Fruit fly (Drosophila melanogaster): Measurements from ENCODE around the gene CG4686.

The CG4686 gene

DNA sequence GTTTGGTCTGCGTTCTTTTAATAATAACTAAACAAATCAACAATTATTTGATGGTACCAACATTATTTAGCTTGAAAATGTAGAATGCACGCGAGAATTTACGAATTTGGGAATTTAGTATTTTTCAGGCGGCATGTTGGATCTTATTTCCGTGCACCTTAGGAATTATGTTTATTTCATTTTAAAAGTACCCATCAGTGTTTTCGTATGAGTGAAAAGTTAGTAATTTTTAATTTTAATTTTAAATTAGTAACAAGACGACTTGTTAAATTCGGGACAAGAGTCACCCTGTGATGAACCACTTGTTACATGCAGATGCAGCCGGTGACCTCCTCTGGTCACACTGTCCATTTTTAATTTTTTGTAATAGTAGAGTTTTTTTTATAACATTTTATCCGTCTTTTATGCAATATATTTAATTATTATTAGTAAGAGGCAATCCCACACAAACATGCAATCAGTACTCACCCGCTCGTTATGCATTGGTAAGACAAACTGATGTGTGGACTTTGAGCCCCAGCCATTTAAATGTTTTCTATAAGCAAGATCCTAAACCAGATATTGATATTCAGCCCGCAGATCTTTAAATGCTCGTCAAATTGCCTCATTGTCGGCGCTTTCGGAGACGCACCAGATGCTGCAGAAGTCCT, 13.3 kb downstream of the CG4686 start, which contains the start of the genes CG17186 and Arc42:
CG17186 (minus strand) TSS at position 88 of the 650 bp plus-strand sequence.
Arc42 (plus strand) TSS at position 311 of the 650 bp plus-strand sequence.
- peak; percentile 3 for TF ChIP-seq az2 (GFP tag; optimal IDR thresholded peaks at IDR 0.05)
- TF ChIP-seq CHES-1-like (GFP tag; optimal IDR thresholded peaks at IDR 0.05): peak; percentile 17
- peak; percentile 96 for TF ChIP-seq nom (GFP tag; optimal IDR thresholded peaks at IDR 0.05)
- peak; percentile 10 for TF ChIP-seq CG7928 (GFP tag; optimal IDR thresholded peaks at IDR 0.05)
- peak; percentile 8 for TF ChIP-seq Myb (GFP tag; optimal IDR thresholded peaks at IDR 0.05)
- TF ChIP-seq dan (GFP tag; IDR thresholded peaks at IDR 0.05): no peak
- TF ChIP-seq CG17186 (GFP tag; optimal IDR thresholded peaks at IDR 0.05): peak; percentile 61
- TF ChIP-seq CG17361 (GFP tag; IDR thresholded peaks at IDR 0.05): peak; percentile 31; the same call in 1 of the 3 replicates
- no peak for TF ChIP-seq hkb (optimal IDR thresholded peaks at IDR 0.05)
- TF ChIP-seq hkb (GFP tag; IDR thresholded peaks at IDR 0.05): no peak
- peak; percentile 20 for TF ChIP-seq CG2678 (tag; optimal IDR thresholded peaks at IDR 0.05)
- TF ChIP-seq B-H2 (GFP tag; optimal IDR thresholded peaks at IDR 0.05): peak; percentile 16
- TF ChIP-seq CG10462 (GFP tag; optimal IDR thresholded peaks at IDR 0.05): peak; percentile 1
- TF ChIP-seq CG9797 (GFP tag; optimal IDR thresholded peaks at IDR 0.05): peak; percentile 84
- peak; percentile 19 for TF ChIP-seq Nf-YC (tag; optimal IDR thresholded peaks at IDR 0.05)
- TF ChIP-seq Bteb2 (GFP tag; optimal IDR thresholded peaks at IDR 0.05): peak; percentile 4
- TF ChIP-seq dmrt11E (tag; optimal IDR thresholded peaks at IDR 0.05): peak; percentile 18
- no peak for TF ChIP-seq Oli (tag; optimal IDR thresholded peaks at IDR 0.05)
- peak in 1 of 3 experiments; percentile 24 for TF ChIP-seq Stat92E (GFP tag; optimal IDR thresholded peaks at IDR 0.05)
- no peak for TF ChIP-seq CG6683 (GFP tag; optimal IDR thresholded peaks at IDR 0.05)
- peak; percentile 98 for TF ChIP-seq scrt (GFP tag; optimal IDR thresholded peaks at IDR 0.05)
- peak; percentile 19 for TF ChIP-seq CG18262 (tag; optimal IDR thresholded peaks at IDR 0.05)
- no peak for TF ChIP-seq CG32767 (GFP tag; IDR thresholded peaks at IDR 0.05)
- TF ChIP-seq Dp (GFP tag; optimal IDR thresholded peaks at IDR 0.05): peak; percentile 76
- peak; percentile 80; the same call in 1 of the 2 replicates for TF ChIP-seq E2f2 (GFP tag; IDR thresholded peaks at IDR 0.05)
- peak; percentile 6 for TF ChIP-seq unpg (GFP tag; optimal IDR thresholded peaks at IDR 0.05)
- TF ChIP-seq CG12391 (tag; optimal IDR thresholded peaks at IDR 0.05): peak; percentile 47
- peak; percentile 27 for TF ChIP-seq CG4424 (GFP tag; optimal IDR thresholded peaks at IDR 0.05)
- TF ChIP-seq Dip3 (GFP tag; optimal IDR thresholded peaks at IDR 0.05): peak; percentile 11
- TF ChIP-seq Side (GFP tag; optimal IDR thresholded peaks at IDR 0.05): no peak
- TF ChIP-seq sqz (GFP tag; optimal IDR thresholded peaks at IDR 0.05): peak; percentile 73
- peak; percentile 22 for TF ChIP-seq Xbp1 (GFP tag; optimal IDR thresholded peaks at IDR 0.05)
- no peak for TF ChIP-seq Asciz (GFP tag; optimal IDR thresholded peaks at IDR 0.05)
- peak; percentile 23 for TF ChIP-seq sug (tag; optimal IDR thresholded peaks at IDR 0.05)
- no peak for TF ChIP-seq sima (GFP tag; optimal IDR thresholded peaks at IDR 0.05)
- peak; percentile 14 for TF ChIP-seq CG33213 (GFP tag; optimal IDR thresholded peaks at IDR 0.05)
- peak; percentile 34 for TF ChIP-seq Sin3A (optimal IDR thresholded peaks at IDR 0.05)
- TF ChIP-seq CoRest (tag; optimal IDR thresholded peaks at IDR 0.05): peak; percentile 45
- no peak for TF ChIP-seq CG12071 (GFP tag; optimal IDR thresholded peaks at IDR 0.05)
- TF ChIP-seq knrl (GFP tag; IDR thresholded peaks at IDR 0.05; ENCODE audit: partially characterized antibody): peak; percentile 13; the same call in 1 of the 3 replicates
- peak; percentile 72 for TF ChIP-seq MBD-R2 (GFP tag; IDR thresholded peaks at IDR 0.05)
- no peak for TF ChIP-seq Deaf1 (tag; optimal IDR thresholded peaks at IDR 0.05)
- peak; percentile 3 for TF ChIP-seq exex (tag; optimal IDR thresholded peaks at IDR 0.05)
- TF ChIP-seq Ptx1 (GFP tag; IDR thresholded peaks at IDR 0.05): peak; percentile 21; the same call in 1 of the 2 replicates
- peak; percentile 64 for TF ChIP-seq phol (tag; optimal IDR thresholded peaks at IDR 0.05)
- no peak for TF ChIP-seq Ets65A (GFP tag)
- no peak for TF ChIP-seq CG17612 (GFP tag; IDR thresholded peaks at IDR 0.05)
- TF ChIP-seq Hmr (GFP tag; optimal IDR thresholded peaks at IDR 0.05): peak; percentile 42
- TF ChIP-seq grau (tag; optimal IDR thresholded peaks at IDR 0.05): peak; percentile 19
- peak; percentile 9 for TF ChIP-seq CG17829 (tag; optimal IDR thresholded peaks at IDR 0.05)

Data from whole organism, embryonic.